Fruit fly (Drosophila melanogaster): ENCODE data around the gene CG10098.

The CG10098 gene

dm6 chr3R:7108589-7109312 is 15.6 kb upstream of the CG10098 start (continued):
- TF ChIP-seq CG11398 (GFP tag; optimal IDR thresholded peaks at IDR 0.05), result peak; percentile 91
- TF ChIP-seq crol (GFP tag; IDR thresholded peaks at IDR 0.05), result no peak
- peak in 1 of 2 experiments; percentile 92 for TF ChIP-seq Hr78 (GFP tag; optimal IDR thresholded peaks at IDR 0.05)
- peak; percentile 98 for TF ChIP-seq gsb-n (tag; optimal IDR thresholded peaks at IDR 0.05)
- no peak for TF ChIP-seq CG14050 (GFP tag; IDR thresholded peaks at IDR 0.05)
- TF ChIP-seq CG1529 (GFP tag; optimal IDR thresholded peaks at IDR 0.05), result peak; percentile 97
- no peak for TF ChIP-seq C15 (GFP tag; IDR thresholded peaks at IDR 0.05)
- TF ChIP-seq lov (optimal IDR thresholded peaks at IDR 0.05), result no peak
- TF ChIP-seq lov (GFP tag; IDR thresholded peaks at IDR 0.05), result no peak
- peak; percentile 88 to 94 for TF ChIP-seq dpn (GFP tag; optimal IDR thresholded peaks at IDR 0.05)
- TF ChIP-seq CG8765 (GFP tag; IDR thresholded peaks at IDR 0.05), result no peak
- TF ChIP-seq CG1233 (GFP tag; optimal IDR thresholded peaks at IDR 0.05), result peak; percentile 93
- TF ChIP-seq CG6254 (GFP tag; optimal IDR thresholded peaks at IDR 0.05), result peak; percentile 93
- peak in 1 of 3 experiments; percentile 99 for TF ChIP-seq lola (GFP tag; optimal IDR thresholded peaks at IDR 0.05)
- no peak for TF ChIP-seq h (optimal IDR thresholded peaks at IDR 0.05)
- no peak for TF ChIP-seq pita (GFP tag; optimal IDR thresholded peaks at IDR 0.05)
- no peak for TF ChIP-seq CG2199 (GFP tag; IDR thresholded peaks at IDR 0.05)
- TF ChIP-seq Ets65A (GFP tag), result peak; percentile 97
- no peak for TF ChIP-seq Taf1 (GFP tag; IDR thresholded peaks at IDR 0.05)
- peak; percentile 93 for TF ChIP-seq CG1603 (tag; optimal IDR thresholded peaks at IDR 0.05)
- TF ChIP-seq dmrt11E (tag; optimal IDR thresholded peaks at IDR 0.05), result peak; percentile 99
- TF ChIP-seq CG8944 (GFP tag; optimal IDR thresholded peaks at IDR 0.05), result peak; percentile 90
- peak; percentile 96 for TF ChIP-seq ATbp (GFP tag; optimal IDR thresholded peaks at IDR 0.05)
- TF ChIP-seq stc (GFP tag; IDR thresholded peaks at IDR 0.05), result no peak
- TF ChIP-seq CG33213 (GFP tag; optimal IDR thresholded peaks at IDR 0.05), result peak; percentile 85
- TF ChIP-seq gcm (GFP tag; optimal IDR thresholded peaks at IDR 0.05), result peak; percentile 97
- TF ChIP-seq CG3726 (GFP tag; IDR thresholded peaks at IDR 0.05), result no peak
- TF ChIP-seq Nf-YA (GFP tag; IDR thresholded peaks at IDR 0.05), result no peak
- TF ChIP-seq chif (GFP tag; optimal IDR thresholded peaks at IDR 0.05), result peak; percentile 92 to 97
- peak; percentile 72 for TF ChIP-seq CG13296 (GFP tag; optimal IDR thresholded peaks at IDR 0.05)
- peak; percentile 90 for TF ChIP-seq pum (GFP tag; optimal IDR thresholded peaks at IDR 0.05)
- no peak for TF ChIP-seq tgo (GFP tag; IDR thresholded peaks at IDR 0.05)
- peak; percentile 63; the same call in 3 of the 4 replicates for TF ChIP-seq Gug (GFP tag; IDR thresholded peaks at IDR 0.05)
- peak; percentile 97 for TF ChIP-seq CG2202 (tag; optimal IDR thresholded peaks at IDR 0.05)
- TF ChIP-seq BtbVII (GFP tag; optimal IDR thresholded peaks at IDR 0.05), result peak; percentile 60
- TF ChIP-seq ci (GFP tag; IDR thresholded peaks at IDR 0.05), result no peak
- TF ChIP-seq Neu2 (GFP tag; optimal IDR thresholded peaks at IDR 0.05; ENCODE audit: borderline replicate concordance), result peak; percentile 76
- TF ChIP-seq CG18599 (GFP tag; optimal IDR thresholded peaks at IDR 0.05), result peak; percentile 86
- TF ChIP-seq maf-S (GFP tag; optimal IDR thresholded peaks at IDR 0.05), result peak; percentile 72
- peak; percentile 83 for TF ChIP-seq Kr (GFP tag; optimal IDR thresholded peaks at IDR 0.05)
- TF ChIP-seq CG17361 (GFP tag; IDR thresholded peaks at IDR 0.05), result no peak
- TF ChIP-seq CG18476 (GFP tag; optimal IDR thresholded peaks at IDR 0.05), result peak; percentile 91
- no peak for TF ChIP-seq CG17328 (GFP tag; IDR thresholded peaks at IDR 0.05)
- TF ChIP-seq kah (GFP tag; optimal IDR thresholded peaks at IDR 0.05), result peak; percentile 91
- TF ChIP-seq danr (GFP tag; IDR thresholded peaks at IDR 0.05), result no peak
- peak; percentile 98 for TF ChIP-seq CG9727 (GFP tag; optimal IDR thresholded peaks at IDR 0.05)
- TF ChIP-seq CG12104 (GFP tag; optimal IDR thresholded peaks at IDR 0.05), result peak; percentile 92
- TF ChIP-seq zfh1 (GFP tag; IDR thresholded peaks at IDR 0.05), result no peak
- TF ChIP-seq Dfd (GFP tag; optimal IDR thresholded peaks at IDR 0.05), result no peak
- TF ChIP-seq Dp (GFP tag; optimal IDR thresholded peaks at IDR 0.05), result no peak
- peak; percentile 93 for TF ChIP-seq sqz (GFP tag; optimal IDR thresholded peaks at IDR 0.05)
